Fruit fly (Drosophila melanogaster) whole organism, embryonic: Measurements from ENCODE around the gene Vm32E.

Source experiments
- CG11247 ChIP-seq: fragments of 200-800 bp; sonication (Bioruptor generic); IDR thresholded peaks from 2 replicates; pipeline ENCODE4 v1.3.6; 2022; ENCODE audit warnings: missing biosample characterization, missing genetic modification characterization
- CG11456 ChIP-seq: fragments of 200-800 bp; sonication (Bioruptor generic); IDR thresholded peaks from 3 replicates; pipeline ENCODE4 v1.3.6; 2022; ENCODE audit warnings: missing biosample characterization, missing genetic modification characterization
- CG12071 ChIP-seq: fragments of 200-800 bp; sonication (Bioruptor generic); optimal IDR thresholded peaks from 3 replicates; lab custom pipeline; 2018; ENCODE audit warnings: missing biosample characterization, mild to moderate bottlenecking, missing genetic modification characterization
- CG13424 ChIP-seq: fragments of 200-800 bp; sonication (Bioruptor generic); optimal IDR thresholded peaks from 2 replicates; lab custom pipeline; 2019; ENCODE audit warnings: missing biosample characterization, mild to moderate bottlenecking, missing genetic modification characterization, moderate library complexity
- CG15514 ChIP-seq: fragments of 200-800 bp; sonication (Bioruptor generic); optimal IDR thresholded peaks from 3 replicates; lab custom pipeline; 2017; ENCODE audit warnings: missing biosample characterization, missing genetic modification characterization, mild to moderate bottlenecking, moderate library complexity, missing genetic modification reagents
- CG15601 ChIP-seq: fragments of 200-800 bp; sonication (Bioruptor generic); optimal IDR thresholded peaks from 3 replicates; lab custom pipeline; 2019; ENCODE audit warnings: missing biosample characterization, mild to moderate bottlenecking, missing genetic modification characterization, moderate library complexity
- CG17829 ChIP-seq: fragments of 200-800 bp; optimal IDR thresholded peaks from 2 replicates; lab custom pipeline; 2019; ENCODE audit warnings: missing biosample characterization, mild to moderate bottlenecking, missing genetic modification characterization, moderate library complexity
- CG2120 ChIP-seq: fragments of 200-800 bp; sonication (Bioruptor generic); optimal IDR thresholded peaks from 3 replicates; lab custom pipeline; 2016; ENCODE audit warnings: missing biosample characterization, missing genetic modification characterization
- CG32532 ChIP-seq: fragments of 200-800 bp; sonication (Bioruptor generic); IDR thresholded peaks from 2 replicates; pipeline ENCODE4 v1.3.6; 2022; ENCODE audit warnings: missing biosample characterization, missing genetic modification characterization
- CG4282 ChIP-seq: fragments of 200-800 bp; sonication (Bioruptor generic); optimal IDR thresholded peaks from 2 replicates; lab custom pipeline; 2016; ENCODE audit warnings: missing biosample characterization, missing genetic modification characterization
- CG6813 ChIP-seq: fragments of 200-800 bp; sonication (Bioruptor generic); optimal IDR thresholded peaks from 2 replicates; lab custom pipeline; 2017; ENCODE audit warnings: missing biosample characterization, missing genetic modification characterization, mild to moderate bottlenecking, moderate library complexity, missing genetic modification reagents
- CG7372 ChIP-seq: fragments of 200-800 bp; sonication (Bioruptor generic); IDR thresholded peaks from 2 replicates; pipeline ENCODE4 v1.3.6; 2022; ENCODE audit warnings: missing biosample characterization, missing genetic modification characterization
- CG7556 ChIP-seq: fragments of 200-800 bp; sonication (Bioruptor generic); optimal IDR thresholded peaks from 2 replicates; lab custom pipeline; 2017; ENCODE audit warnings: missing biosample characterization, mild to moderate bottlenecking, missing genetic modification characterization
- CG9437 ChIP-seq: fragments of 200-800 bp; sonication (Bioruptor generic); optimal IDR thresholded peaks from 2 replicates; lab custom pipeline; 2018; ENCODE audit warnings: missing biosample characterization, mild to moderate bottlenecking, missing genetic modification characterization
- CG9817 ChIP-seq: fragments of 200-800 bp; sonication (Bioruptor generic); optimal IDR thresholded peaks from 2 replicates; lab custom pipeline; 2018; ENCODE audit warnings: missing biosample characterization, mild to moderate bottlenecking, missing genetic modification characterization, moderate library complexity
- CG9932 ChIP-seq: fragments of 200-800 bp; sonication (Bioruptor generic); IDR thresholded peaks from 2 replicates; pipeline ENCODE4 v1.3.6; 2022; ENCODE audit warnings: missing biosample characterization, missing genetic modification characterization
- CkIIα-i1 ChIP-seq: fragments of 200-800 bp; sonication (Bioruptor generic); IDR thresholded peaks from 2 replicates; pipeline ENCODE4 v1.3.6; 2022; ENCODE audit warnings: missing biosample characterization, missing genetic modification characterization
- CoRest ChIP-seq: fragments of 200-800 bp; sonication (Bioruptor generic); optimal IDR thresholded peaks from 3 replicates; lab custom pipeline; 2018; ENCODE audit warnings: missing biosample characterization, mild to moderate bottlenecking, missing genetic modification characterization, moderate library complexity
- Deaf1 ChIP-seq: fragments of 200-800 bp; optimal IDR thresholded peaks from 3 replicates; lab custom pipeline; 2019; ENCODE audit warnings: missing biosample characterization, mild to moderate bottlenecking, missing genetic modification characterization, moderate library complexity
- Ets65A ChIP-seq: fragments of 200-800 bp; sonication (Bioruptor generic); peaks from one replicate; lab custom pipeline; 2016; ENCODE audit warnings: missing biosample characterization, missing genetic modification characterization
- Hr51 ChIP-seq, 2 experiments: fragments of 200-800 bp; sonication (Bioruptor generic); optimal IDR thresholded peaks; 2 replicates in 1 of 2; 3 replicates in 1 of 2; lab custom pipeline; 2016 to 2018; ENCODE audit warnings: missing biosample characterization in 2 of 2, missing genetic modification characterization in 2 of 2, mild to moderate bottlenecking in 1 of 2, moderate library complexity in 1 of 2
- Med ChIP-seq: fragments of 200-800 bp; sonication (Bioruptor generic); peaks from one replicate; lab custom pipeline; 2016; ENCODE audit warnings: missing biosample characterization, missing genetic modification characterization, mild to moderate bottlenecking, inconsistent platforms, moderate library complexity
- Nf-YC ChIP-seq: fragments of 200-800 bp; optimal IDR thresholded peaks from 3 replicates; lab custom pipeline; 2019; ENCODE audit warnings: missing biosample characterization, mild to moderate bottlenecking, missing genetic modification characterization, moderate library complexity
- Rfx ChIP-seq: fragments of 200-800 bp; sonication (Bioruptor generic); IDR thresholded peaks from 2 replicates; pipeline ENCODE4 v1.3.6; 2022; ENCODE audit warnings: missing biosample characterization, missing genetic modification characterization
- Six4 ChIP-seq: fragments of 200-800 bp; sonication (Bioruptor generic); optimal IDR thresholded peaks from 2 replicates; lab custom pipeline; 2016; ENCODE audit warnings: missing biosample characterization, missing genetic modification characterization
- Sox102F ChIP-seq: fragments of 200-800 bp; sonication (Bioruptor generic); optimal IDR thresholded peaks from 2 replicates; lab custom pipeline; 2018; ENCODE audit warnings: missing biosample characterization, mild to moderate bottlenecking, missing genetic modification characterization, moderate library complexity
- al ChIP-seq: fragments of 200-800 bp; sonication (Bioruptor generic); IDR thresholded peaks from 2 replicates; pipeline ENCODE4 v1.3.6; 2022; ENCODE audit warnings: missing biosample characterization, missing genetic modification characterization
- aop ChIP-seq: fragments of 200-800 bp; sonication (Bioruptor generic); IDR thresholded peaks from 2 replicates; pipeline ENCODE4 v1.3.6; 2022; ENCODE audit warnings: missing biosample characterization, missing genetic modification characterization
- ato ChIP-seq: fragments of 200-800 bp; sonication (Bioruptor generic); IDR thresholded peaks from 2 replicates; pipeline ENCODE4 v1.3.6; 2022; ENCODE audit warnings: missing biosample characterization, missing genetic modification characterization; ENCODE audit not compliant: partially characterized antibody
- bcd ChIP-seq: fragments of 200-800 bp; sonication (Bioruptor generic); optimal IDR thresholded peaks from 2 replicates; lab custom pipeline; 2017; ENCODE audit warnings: missing biosample characterization, mild to moderate bottlenecking, missing genetic modification characterization
- dmrt11E ChIP-seq: fragments of 200-800 bp; sonication (Bioruptor generic); optimal IDR thresholded peaks from 3 replicates; lab custom pipeline; 2018; ENCODE audit warnings: missing biosample characterization, mild to moderate bottlenecking, missing genetic modification characterization, moderate library complexity
- dysf ChIP-seq: fragments of 200-800 bp; sonication (Bioruptor generic); IDR thresholded peaks from 3 replicates; pipeline ENCODE4 v1.3.6; 2022; ENCODE audit warnings: missing biosample characterization, missing genetic modification characterization
- gfzf ChIP-seq: fragments of 200-800 bp; sonication (Bioruptor generic); optimal IDR thresholded peaks from 2 replicates; lab custom pipeline; 2016; ENCODE audit warnings: missing biosample characterization, mild to moderate bottlenecking, missing genetic modification characterization, moderate library complexity
- gro ChIP-seq: fragments of 200-800 bp; sonication (Bioruptor generic); optimal IDR thresholded peaks from 2 replicates; lab custom pipeline; 2016; ENCODE audit warnings: missing biosample characterization, missing genetic modification characterization
- insv ChIP-seq, 2 experiments: fragments of 200-800 bp; sonication (Bioruptor generic); optimal IDR thresholded peaks; 3 replicates each; lab custom pipeline; 2016 to 2018; ENCODE audit warnings: missing biosample characterization in 2 of 2, missing genetic modification characterization in 2 of 2
- knrl ChIP-seq: fragments of 200-800 bp; sonication (Bioruptor generic); IDR thresholded peaks from 3 replicates; pipeline ENCODE4 v1.3.6; 2022; ENCODE audit warnings: missing biosample characterization, missing genetic modification characterization; ENCODE audit not compliant: partially characterized antibody
- lab ChIP-seq: fragments of 200-800 bp; sonication (Bioruptor generic); optimal IDR thresholded peaks from 3 replicates; lab custom pipeline; 2017; ENCODE audit warnings: missing biosample characterization, missing genetic modification characterization, mild to moderate bottlenecking, moderate library complexity, missing genetic modification reagents
- mld ChIP-seq: fragments of 200-800 bp; sonication (Bioruptor generic); IDR thresholded peaks from 3 replicates; pipeline ENCODE4 v1.3.6; 2022; ENCODE audit warnings: missing biosample characterization, missing genetic modification characterization; ENCODE audit not compliant: partially characterized antibody
- row ChIP-seq: fragments of 200-800 bp; sonication (Bioruptor generic); IDR thresholded peaks from 3 replicates; pipeline ENCODE4 v1.3.6; 2022; ENCODE audit warnings: missing biosample characterization, missing genetic modification characterization
- sens ChIP-seq: fragments of 200-800 bp; sonication (Bioruptor generic); peaks from one replicate; lab custom pipeline; 2016; ENCODE audit warnings: missing biosample characterization, missing genetic modification characterization
- slbo ChIP-seq: fragments of 200-800 bp; sonication (Bioruptor generic); IDR thresholded peaks from 2 replicates; pipeline ENCODE4 v1.3.6; 2022; ENCODE audit warnings: missing biosample characterization, missing genetic modification characterization
- trh ChIP-seq: fragments of 200-800 bp; sonication (Bioruptor generic); optimal IDR thresholded peaks from 2 replicates; lab custom pipeline; 2016; ENCODE audit warnings: missing biosample characterization, missing genetic modification characterization
- vvl ChIP-seq: fragments of 200-800 bp; sonication (Bioruptor generic); IDR thresholded peaks from 2 replicates; pipeline ENCODE4 v1.3.6; 2022; ENCODE audit warnings: missing biosample characterization, missing genetic modification characterization
- zfh2 ChIP-seq: fragments of 200-800 bp; sonication (Bioruptor generic); optimal IDR thresholded peaks from 2 replicates; lab custom pipeline; 2016; ENCODE audit warnings: missing biosample characterization, missing genetic modification characterization

The Vm32E gene

dm6 chr2L:11169904-11170303 is 1.6 kb downstream of the Vm32E start (continued):
- TF ChIP-seq ato (GFP tag; lab: Robert Waterston, UW) (no peak), CG7556 (GFP tag; lab: Kevin White, UChicago) (peak; percentile 3), CoRest (no peak), gfzf (no peak), CG12071 (no peak), Nf-YC (tag; lab: Kevin White, UChicago) (no peak), CG9932 (GFP tag; lab: Robert Waterston, UW) (peak; percentile 57), CG7372 (peak; percentile 77), CG9817 (peak; percentile 14), CG11247 (GFP tag; lab: Robert Waterston, UW) (no peak), insv (GFP tag; optimal IDR thresholded peaks at IDR 0.05; lab: Kevin White, UChicago) (no peak), CG11456 (GFP tag; lab: Robert Waterston, UW) (peak; percentile 30; the same call in 1 of the 3 replicates), Sox102F (GFP tag; lab: Kevin White, UChicago) (peak; percentile 3), gro (GFP tag; lab: Kevin White, UChicago) (no peak), bcd (GFP tag; lab: Kevin White, UChicago) (peak; percentile 6), knrl (GFP tag; lab: Robert Waterston, UW) (no peak), CG15601 (tag; lab: Kevin White, UChicago) (no peak), Rfx (GFP tag; lab: Robert Waterston, UW) (peak; percentile 31; the same call in 1 of the 2 replicates), CG15514 (GFP tag; lab: Kevin White, UChicago) (no peak), sens (GFP tag; lab: Kevin White, UChicago) (peak; percentile 22), mld (GFP tag; lab: Robert Waterston, UW) (no peak), lab (GFP tag; lab: Kevin White, UChicago) (no peak), dysf (GFP tag; lab: Robert Waterston, UW) (peak; percentile 64; the same call in 1 of the 3 replicates), vvl (no peak), al (GFP tag; lab: Robert Waterston, UW) (peak; percentile 29; the same call in 1 of the 2 replicates), CG2120 (no peak), zfh2 (GFP tag; lab: Kevin White, UChicago) (no peak), CG4282 (GFP tag; lab: Kevin White, UChicago) (no peak), slbo (peak; percentile 38; the same call in 1 of the 2 replicates), CG13424 (tag; lab: Kevin White, UChicago) (peak; percentile 24), Six4 (GFP tag; lab: Kevin White, UChicago) (no peak), Hr51 (GFP tag; optimal IDR thresholded peaks at IDR 0.05; lab: Kevin White, UChicago) (peak in 1 of 2 experiments; percentile 21), Med (GFP tag; lab: Kevin White, UChicago) (no peak), Deaf1 (tag; lab: Kevin White, UChicago) (peak; percentile 11), dmrt11E (tag; lab: Kevin White, UChicago) (no peak), Ets65A (GFP tag; lab: Kevin White, UChicago) (peak; percentile 18), CG17829 (no peak), CG9437 (GFP tag; lab: Kevin White, UChicago) (no peak), row (GFP tag; lab: Robert Waterston, UW) (peak; percentile 58), CG32532 (GFP tag; lab: Robert Waterston, UW) (peak; percentile 41; the same call in 1 of the 2 replicates), trh (GFP tag; lab: Kevin White, UChicago) (no peak), aop (GFP tag; lab: Robert Waterston, UW) (no peak), CkIIα-i1 (GFP tag; lab: Robert Waterston, UW) (no peak), CG6813 (no peak)
